Fruit fly (Drosophila melanogaster) whole organism, embryonic: ENCODE results near the gene Mlc1.

ENCODE experiments used
- Asciz ChIP-seq: fragments of 200-800 bp; sonication (Bioruptor generic); optimal IDR thresholded peaks from 2 replicates; lab custom pipeline; 2017; ENCODE audit warnings: missing biosample characterization, mild to moderate bottlenecking, missing genetic modification characterization, missing genetic modification reagents
- Atf6 ChIP-seq: fragments of 200-800 bp; sonication (Bioruptor generic); IDR thresholded peaks from 2 replicates; pipeline ENCODE4 v1.3.6; 2022; ENCODE audit warnings: missing biosample characterization, missing genetic modification characterization
- CG10543 ChIP-seq: fragments of 200-800 bp; sonication (Bioruptor generic); optimal IDR thresholded peaks from 3 replicates; lab custom pipeline; 2017; ENCODE audit warnings: missing biosample characterization, mild to moderate bottlenecking, missing genetic modification characterization, moderate library complexity
- CG11247 ChIP-seq: fragments of 200-800 bp; sonication (Bioruptor generic); IDR thresholded peaks from 2 replicates; pipeline ENCODE4 v1.3.6; 2022; ENCODE audit warnings: missing biosample characterization, missing genetic modification characterization
- CG12071 ChIP-seq: fragments of 200-800 bp; sonication (Bioruptor generic); optimal IDR thresholded peaks from 3 replicates; lab custom pipeline; 2018; ENCODE audit warnings: missing biosample characterization, mild to moderate bottlenecking, missing genetic modification characterization
- CG12744 ChIP-seq: fragments of 200-800 bp; sonication (Bioruptor generic); optimal IDR thresholded peaks from 2 replicates; lab custom pipeline; 2016; ENCODE audit warnings: missing biosample characterization, missing genetic modification characterization
- CG12769 ChIP-seq: fragments of 200-800 bp; sonication (Bioruptor generic); optimal IDR thresholded peaks from 2 replicates; lab custom pipeline; 2019; ENCODE audit warnings: missing biosample characterization, mild to moderate bottlenecking, missing genetic modification characterization, moderate library complexity
- CG15011 ChIP-seq: fragments of 200-800 bp; sonication (Bioruptor generic); optimal IDR thresholded peaks from 3 replicates; lab custom pipeline; 2018; ENCODE audit warnings: missing biosample characterization, mild to moderate bottlenecking, missing genetic modification characterization
- CG1529 ChIP-seq: fragments of 200-800 bp; sonication (Bioruptor generic); optimal IDR thresholded peaks from 3 replicates; lab custom pipeline; 2018; ENCODE audit warnings: missing biosample characterization, missing genetic modification characterization
- CG2120 ChIP-seq: fragments of 200-800 bp; sonication (Bioruptor generic); optimal IDR thresholded peaks from 3 replicates; lab custom pipeline; 2016; ENCODE audit warnings: missing biosample characterization, missing genetic modification characterization
- CG2678 ChIP-seq: fragments of 200-800 bp; sonication (Bioruptor generic); optimal IDR thresholded peaks from 3 replicates; lab custom pipeline; 2019; ENCODE audit warnings: missing biosample characterization, mild to moderate bottlenecking, missing genetic modification characterization, moderate library complexity
- CG2712 ChIP-seq: fragments of 200-800 bp; optimal IDR thresholded peaks from 3 replicates; lab custom pipeline; 2019; ENCODE audit warnings: missing biosample characterization, mild to moderate bottlenecking, missing genetic modification characterization, moderate library complexity
- CG3281 ChIP-seq: fragments of 200-800 bp; sonication (Bioruptor generic); optimal IDR thresholded peaks from 3 replicates; lab custom pipeline; 2017; ENCODE audit warnings: missing biosample characterization, mild to moderate bottlenecking, missing genetic modification characterization
- CG43689 ChIP-seq: fragments of 200-800 bp; sonication (Bioruptor generic); IDR thresholded peaks from 2 replicates; pipeline ENCODE4 v1.3.6; 2022; ENCODE audit warnings: missing biosample characterization, missing genetic modification characterization
- CG4424 ChIP-seq: fragments of 200-800 bp; sonication (Bioruptor generic); optimal IDR thresholded peaks from 3 replicates; lab custom pipeline; 2016; ENCODE audit warnings: missing biosample characterization, missing genetic modification characterization
- CG4730 ChIP-seq: fragments of 200-800 bp; sonication (Bioruptor generic); IDR thresholded peaks from 2 replicates; pipeline ENCODE4 v1.3.6; 2022; ENCODE audit warnings: missing biosample characterization, missing genetic modification characterization
- CG4854 ChIP-seq: fragments of 200-800 bp; sonication (Bioruptor generic); optimal IDR thresholded peaks from 2 replicates; lab custom pipeline; 2016; ENCODE audit warnings: missing biosample characterization, missing genetic modification characterization, inconsistent platforms
- CG6689 ChIP-seq: fragments of 200-800 bp; sonication (Bioruptor generic); IDR thresholded peaks from 2 replicates; pipeline ENCODE4 v1.3.6; 2022; ENCODE audit warnings: missing biosample characterization, missing genetic modification characterization
- CG6791 ChIP-seq: fragments of 200-800 bp; sonication (Bioruptor generic); IDR thresholded peaks from 3 replicates; pipeline ENCODE4 v1.3.6; 2022; ENCODE audit warnings: missing biosample characterization, missing genetic modification characterization; ENCODE audit not compliant: partially characterized antibody
- CG7786 ChIP-seq: fragments of 200-800 bp; sonication (Bioruptor generic); optimal IDR thresholded peaks from 2 replicates; lab custom pipeline; 2016; ENCODE audit warnings: missing biosample characterization, missing genetic modification characterization
- CG7963 ChIP-seq: fragments of 200-800 bp; sonication (Bioruptor generic); IDR thresholded peaks from 3 replicates; pipeline ENCODE4 v1.3.6; 2022; ENCODE audit warnings: missing biosample characterization, missing genetic modification characterization; ENCODE audit not compliant: partially characterized antibody
- CG8765 ChIP-seq: fragments of 200-800 bp; sonication (Bioruptor generic); IDR thresholded peaks from 2 replicates; pipeline ENCODE4 v1.3.6; 2022; ENCODE audit warnings: missing biosample characterization, missing genetic modification characterization
- CoRest ChIP-seq: fragments of 200-800 bp; sonication (Bioruptor generic); optimal IDR thresholded peaks from 3 replicates; lab custom pipeline; 2018; ENCODE audit warnings: missing biosample characterization, mild to moderate bottlenecking, missing genetic modification characterization, moderate library complexity
- Deaf1 ChIP-seq: fragments of 200-800 bp; optimal IDR thresholded peaks from 3 replicates; lab custom pipeline; 2019; ENCODE audit warnings: missing biosample characterization, mild to moderate bottlenecking, missing genetic modification characterization, moderate library complexity
- Doc3 ChIP-seq: fragments of 200-800 bp; sonication (Bioruptor generic); IDR thresholded peaks from 3 replicates; pipeline ENCODE4 v1.3.6; 2022; ENCODE audit warnings: missing biosample characterization, missing genetic modification characterization; ENCODE audit not compliant: partially characterized antibody
- Drgx ChIP-seq: fragments of 200-800 bp; sonication (Bioruptor generic); IDR thresholded peaks from 2 replicates; pipeline ENCODE4 v1.3.6; 2022; ENCODE audit warnings: missing biosample characterization, missing genetic modification characterization
- Ets65A ChIP-seq: fragments of 200-800 bp; sonication (Bioruptor generic); peaks from one replicate; lab custom pipeline; 2016; ENCODE audit warnings: missing biosample characterization, missing genetic modification characterization
- Hmr ChIP-seq: fragments of 200-800 bp; sonication (Bioruptor generic); optimal IDR thresholded peaks from 3 replicates; lab custom pipeline; 2017; ENCODE audit warnings: mild to moderate bottlenecking, missing biosample characterization, missing genetic modification reagents, missing genetic modification characterization
- Lpt ChIP-seq: fragments of >200 bp; optimal IDR thresholded peaks from 2 replicates; lab custom pipeline; 2018; ENCODE audit warnings: missing biosample characterization, missing genetic modification characterization
- Med ChIP-seq: fragments of 200-800 bp; sonication (Bioruptor generic); peaks from one replicate; lab custom pipeline; 2016; ENCODE audit warnings: missing biosample characterization, missing genetic modification characterization, mild to moderate bottlenecking, inconsistent platforms, moderate library complexity
- Mes4 ChIP-seq: fragments of 200-800 bp; sonication (Bioruptor generic); optimal IDR thresholded peaks from 2 replicates; lab custom pipeline; 2016; ENCODE audit warnings: missing biosample characterization, missing genetic modification characterization
- NFAT ChIP-seq: fragments of 200-800 bp; sonication (Bioruptor generic); IDR thresholded peaks from 2 replicates; pipeline ENCODE4 v1.3.6; 2022; ENCODE audit warnings: missing biosample characterization, missing genetic modification characterization
- Ravus ChIP-seq: fragments of 200-800 bp; sonication (Bioruptor generic); IDR thresholded peaks from 2 replicates; pipeline ENCODE4 v1.3.6; 2022; ENCODE audit warnings: missing biosample characterization, missing genetic modification characterization
- Six4 ChIP-seq: fragments of 200-800 bp; sonication (Bioruptor generic); optimal IDR thresholded peaks from 2 replicates; lab custom pipeline; 2016; ENCODE audit warnings: missing biosample characterization, missing genetic modification characterization
- Sox102F ChIP-seq: fragments of 200-800 bp; sonication (Bioruptor generic); optimal IDR thresholded peaks from 2 replicates; lab custom pipeline; 2018; ENCODE audit warnings: missing biosample characterization, mild to moderate bottlenecking, missing genetic modification characterization, moderate library complexity
- Trl ChIP-seq, 3 experiments: fragments of >200 bp in 2 of 3; fragments of 200-800 bp in 1 of 3; sonication (Bioruptor generic) in 1 of 3; optimal IDR thresholded peaks; 2 replicates in 1 of 3; 3 replicates in 2 of 3; lab custom pipeline; 2016 to 2017; ENCODE audit warnings: missing biosample characterization in 1 of 3, missing genetic modification characterization in 1 of 3
- ab ChIP-seq: fragments of 200-800 bp; sonication (Bioruptor generic); optimal IDR thresholded peaks from 2 replicates; lab custom pipeline; 2016; ENCODE audit warnings: missing biosample characterization, missing genetic modification characterization
- caup ChIP-seq: fragments of 200-800 bp; sonication (Bioruptor generic); optimal IDR thresholded peaks from 3 replicates; lab custom pipeline; 2017; ENCODE audit warnings: missing biosample characterization, mild to moderate bottlenecking, missing genetic modification characterization, moderate library complexity; ENCODE audit not compliant: severe bottlenecking
- cg ChIP-seq: fragments of 200-800 bp; sonication (Bioruptor generic); optimal IDR thresholded peaks from 3 replicates; lab custom pipeline; 2019; ENCODE audit warnings: missing biosample characterization, mild to moderate bottlenecking, missing genetic modification characterization, moderate library complexity
- corto ChIP-seq: fragments of 200-800 bp; sonication (Bioruptor generic); optimal IDR thresholded peaks from 2 replicates; lab custom pipeline; 2016; ENCODE audit warnings: missing biosample characterization, mild to moderate bottlenecking, missing genetic modification characterization, moderate library complexity
- eve ChIP-seq, 2 experiments: fragments of >200 bp; optimal IDR thresholded peaks; 2 replicates each; lab custom pipeline; 2017; ENCODE audit warnings: missing biosample characterization in 2 of 2, missing genetic modification characterization in 2 of 2
- hb ChIP-seq: fragments of 200-800 bp; sonication (Bioruptor generic); IDR thresholded peaks from 3 replicates; pipeline ENCODE4 v1.3.6; 2022; ENCODE audit warnings: missing biosample characterization, missing genetic modification characterization; ENCODE audit not compliant: partially characterized antibody
- lbe ChIP-seq: fragments of 200-800 bp; sonication (Bioruptor generic); optimal IDR thresholded peaks from 2 replicates; lab custom pipeline; 2016; ENCODE audit warnings: missing biosample characterization, mild to moderate bottlenecking, missing genetic modification characterization
- nom ChIP-seq: fragments of 200-800 bp; sonication (Bioruptor generic); optimal IDR thresholded peaks from 2 replicates; lab custom pipeline; 2017; ENCODE audit warnings: missing biosample characterization, missing genetic modification characterization, mild to moderate bottlenecking, moderate library complexity, missing genetic modification reagents
- sd ChIP-seq: fragments of 200-800 bp; sonication (Bioruptor generic); optimal IDR thresholded peaks from 3 replicates; lab custom pipeline; 2018; ENCODE audit warnings: missing biosample characterization, mild to moderate bottlenecking, missing genetic modification characterization, moderate library complexity
- sens ChIP-seq: fragments of 200-800 bp; sonication (Bioruptor generic); peaks from one replicate; lab custom pipeline; 2016; ENCODE audit warnings: missing biosample characterization, missing genetic modification characterization
- sens-2 ChIP-seq: fragments of 200-800 bp; sonication (Bioruptor generic); IDR thresholded peaks from 2 replicates; pipeline ENCODE4 v1.3.6; 2022; ENCODE audit warnings: missing biosample characterization, missing genetic modification characterization
- slou ChIP-seq: fragments of 200-800 bp; sonication (Bioruptor generic); optimal IDR thresholded peaks from 3 replicates; lab custom pipeline; 2016; ENCODE audit warnings: missing biosample characterization, missing genetic modification characterization
- trem ChIP-seq: fragments of 200-800 bp; optimal IDR thresholded peaks from 3 replicates; lab custom pipeline; 2019; ENCODE audit warnings: missing biosample characterization, mild to moderate bottlenecking, missing genetic modification characterization, moderate library complexity
- vfl ChIP-seq: fragments of 200-800 bp; sonication (Bioruptor generic); optimal IDR thresholded peaks from 2 replicates; lab custom pipeline; 2016; ENCODE audit warnings: missing biosample characterization, missing genetic modification characterization

Gene Mlc1

DNA sequence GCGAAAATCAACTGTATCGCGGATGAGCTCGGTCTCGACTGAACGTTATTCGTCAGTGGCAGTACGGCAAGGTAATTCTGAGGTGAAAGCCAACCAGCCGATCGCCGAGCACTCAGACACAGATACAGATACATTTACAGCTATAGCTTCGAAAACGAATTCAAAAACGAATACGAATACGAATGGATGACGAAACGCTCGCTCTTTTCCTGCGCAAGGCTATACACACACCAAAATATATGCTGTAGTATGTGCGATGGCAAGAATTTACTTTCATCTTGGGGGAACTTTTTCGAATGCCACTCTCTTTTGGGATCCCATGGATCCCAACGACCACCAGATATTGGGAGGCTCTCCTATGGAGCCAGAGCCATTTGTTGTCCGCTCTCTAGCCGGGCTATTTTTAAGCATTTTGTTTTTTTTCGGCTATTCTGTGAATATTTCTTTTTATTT, at the start of gene Mlc1:
TSS of gene Mlc1 (minus strand) at position 51 of the 453 bp plus-strand sequence.
- TF ChIP-seq sens-2 (GFP tag; lab: Robert Waterston, UW) (no peak), CG6791 (GFP tag; lab: Robert Waterston, UW) (no peak), CG12071 (no peak), CG1529 (GFP tag; lab: Kevin White, UChicago) (no peak), Asciz (GFP tag; lab: Kevin White, UChicago) (no peak), Six4 (GFP tag; lab: Kevin White, UChicago) (no peak), CG6689 (GFP tag; lab: Robert Waterston, UW) (no peak), sd (tag; lab: Kevin White, UChicago) (peak; percentile 89), Ets65A (GFP tag; lab: Kevin White, UChicago) (no peak), trem (tag; lab: Kevin White, UChicago) (no peak), CG12769 (tag; lab: Kevin White, UChicago) (peak; percentile 10), Mes4 (no peak), sens (GFP tag; lab: Kevin White, UChicago) (peak; percentile 1), CG2712 (tag; lab: Kevin White, UChicago) (no peak), hb (GFP tag; lab: Robert Waterston, UW) (no peak), Trl (optimal IDR thresholded peaks at IDR 0.05; lab: Kevin White, UChicago) (peak; percentile 22 to 53), Trl (GFP tag; optimal IDR thresholded peaks at IDR 0.05; lab: Kevin White, UChicago) (no peak), caup (GFP tag; lab: Kevin White, UChicago) (no peak), CG4424 (GFP tag; lab: Kevin White, UChicago) (no peak), cg (GFP tag; lab: Kevin White, UChicago) (peak; percentile 50), lbe (GFP tag; lab: Kevin White, UChicago) (no peak), CG8765 (no peak), CG2120 (GFP tag; lab: Kevin White, UChicago) (no peak), Drgx (GFP tag; lab: Robert Waterston, UW) (no peak), CG7786 (GFP tag; lab: Kevin White, UChicago) (no peak), slou (GFP tag; lab: Kevin White, UChicago) (no peak), Atf6 (GFP tag; lab: Robert Waterston, UW) (no peak), CG3281 (GFP tag; lab: Kevin White, UChicago) (no peak), nom (no peak), vfl (GFP tag; lab: Kevin White, UChicago) (no peak), Sox102F (GFP tag; lab: Kevin White, UChicago) (no peak), Ravus (GFP tag; lab: Robert Waterston, UW) (no peak), Med (peak; percentile 63), CG10543 (GFP tag; lab: Kevin White, UChicago) (peak; percentile 29), Deaf1 (tag; lab: Kevin White, UChicago) (peak; percentile 36)
- TF ChIP-seq, all 482 proteins: peak for 8

DNA sequence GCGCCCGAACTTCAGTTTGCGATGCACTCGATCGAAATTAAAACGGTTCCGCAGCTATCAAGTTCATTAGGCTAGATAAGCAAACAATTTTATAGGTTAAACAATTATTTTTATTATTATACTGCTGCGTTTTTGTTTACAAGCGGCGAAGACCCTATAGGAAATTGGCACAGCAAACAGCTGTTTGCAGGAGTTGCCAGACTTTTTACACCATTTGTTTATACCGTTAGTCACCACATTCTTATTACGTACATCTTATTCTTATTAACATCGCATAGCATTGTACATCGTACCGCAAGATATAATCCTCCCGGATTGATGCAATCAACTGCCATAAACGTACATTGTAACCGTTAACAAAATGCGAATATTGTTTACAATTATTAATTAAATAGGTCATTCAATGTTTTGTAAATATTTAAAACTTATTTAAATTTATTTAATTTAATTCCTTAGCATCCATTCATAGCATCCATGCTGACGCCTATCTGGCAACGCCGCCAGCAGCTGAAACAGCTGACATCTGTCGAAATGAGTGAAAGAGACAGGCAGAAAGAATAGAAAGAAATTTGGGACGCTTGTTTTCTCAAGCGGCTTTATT, 46.7 kb upstream of the Mlc1 start, which contains the start of the genes CROT and CG12877:
TSS of gene CROT (minus strand) at position 171 of the 601 bp plus-strand sequence.
TSS of gene CG12877 (plus strand) at position 520 of the 601 bp plus-strand sequence.
- TF ChIP-seq NFAT (GFP tag; lab: Robert Waterston, UW) (peak; percentile 43; the same call in 1 of the 2 replicates), sd (tag; lab: Kevin White, UChicago) (peak; percentile 81), Doc3 (0 out of 3 replicates have a peak, but pooled peaks have one; percentile 25), CG7963 (GFP tag; lab: Robert Waterston, UW) (no peak), ab (GFP tag; lab: Kevin White, UChicago) (no peak), CG4854 (GFP tag; lab: Kevin White, UChicago) (peak; percentile 16), CG11247 (peak; percentile 57; the same call in 1 of the 2 replicates), CoRest (peak; percentile 92), CG15011 (GFP tag; lab: Kevin White, UChicago) (no peak), Lpt (GFP tag; lab: Kevin White, UChicago) (no peak), CG4730 (GFP tag; lab: Robert Waterston, UW) (peak; percentile 72), CG2678 (tag; lab: Kevin White, UChicago) (peak; percentile 72), eve (GFP tag; optimal IDR thresholded peaks at IDR 0.05; lab: Kevin White, UChicago) (no peak), corto (GFP tag; lab: Kevin White, UChicago) (peak; percentile 4), CG12744 (GFP tag; lab: Kevin White, UChicago) (no peak), CG43689 (no peak), Hmr (peak; percentile 78)
